Fruit fly (Drosophila melanogaster): ENCODE results near the gene Ir87a.

- TF ChIP-seq CG8478 (optimal IDR thresholded peaks at IDR 0.05): no peak
- peak; percentile 54 to 59 for TF ChIP-seq CTCF (optimal IDR thresholded peaks at IDR 0.05)
These were observed 17.0 kb upstream of the Ir87a start, which contains the start of gene Dpm3 for dm6 chr3R:13403032-13403459.
